Worm (Caenorhabditis elegans): ENCODE data around the gene T16H12.3.
A peak's percentile ranks its signal among the peaks of the same experiment; 100 is the strongest.

The T16H12.3 gene

DNA sequence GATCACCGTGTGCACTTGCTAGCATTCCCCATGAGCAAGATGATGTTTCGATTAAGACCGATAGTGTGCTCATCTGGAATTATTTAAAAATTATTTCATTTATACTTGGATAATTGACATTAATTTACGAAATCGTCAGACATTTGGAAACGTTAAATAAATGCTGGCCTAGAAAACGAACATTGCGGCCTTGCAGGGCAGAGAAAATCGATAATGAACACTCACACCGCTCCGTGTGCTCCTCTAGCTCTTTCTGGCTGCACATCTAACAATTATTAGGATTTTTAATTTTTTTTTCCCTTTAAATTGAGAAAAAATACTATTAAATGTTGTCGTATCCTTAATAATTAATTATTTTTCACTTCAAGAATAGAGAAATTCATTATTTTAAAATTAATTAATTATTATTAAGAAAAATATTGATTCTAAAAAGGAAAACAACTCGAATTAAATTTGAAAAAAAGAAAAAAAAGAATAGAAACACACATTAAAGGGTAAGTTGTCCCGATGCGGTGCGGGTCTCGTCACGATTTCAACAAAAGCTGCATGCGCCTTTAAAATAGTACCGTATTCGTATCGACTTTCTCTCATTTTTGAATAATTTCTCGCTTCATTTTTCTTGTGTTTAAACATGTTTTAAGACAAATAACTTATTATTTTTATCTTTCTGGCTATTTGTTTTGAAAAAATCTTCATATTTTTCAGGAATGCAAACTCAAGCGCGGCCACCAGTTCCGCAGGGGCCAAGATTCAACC lies 37.2 kb upstream of the T16H12.3 start, which contains the start of the genes gtf-2H3 and ham-3:
Gene gtf-2H3, minus strand, starts transcription at position 73 of the 756 bp plus-strand sequence.
Gene ham-3, plus strand, starts transcription at position 706 of the 756 bp plus-strand sequence.
- no peak for TF ChIP-seq nhr-90 (tag; optimal IDR thresholded peaks at IDR 0.05)
- TF ChIP-seq lin-54 (GFP tag; optimal IDR thresholded peaks at IDR 0.05) = peak; percentile 15
- no peak for TF ChIP-seq ceh-27 (GFP tag; optimal IDR thresholded peaks at IDR 0.05)
- no peak for TF ChIP-seq ztf-26 (tag; optimal IDR thresholded peaks at IDR 0.05)
- TF ChIP-seq lsl-1 (GFP tag; optimal IDR thresholded peaks at IDR 0.05) = peak; percentile 85
- TF ChIP-seq aptf-2 (GFP tag; conservative IDR thresholded peaks at IDR 0.05) = no peak
- TF ChIP-seq repo-1 (tag; optimal IDR thresholded peaks at IDR 0.05) = no peak
- TF ChIP-seq hsf-1 (GFP tag; IDR thresholded peaks at IDR 0.05) = no peak
- TF ChIP-seq madf-6 (GFP tag; IDR thresholded peaks at IDR 0.05) = peak; percentile 87
- no peak for TF ChIP-seq cebp-1 (GFP tag; IDR thresholded peaks at IDR 0.05)
- TF ChIP-seq cebp-1 (tag; optimal IDR thresholded peaks at IDR 0.05) = peak; percentile 13
- peak; percentile 38 for TF ChIP-seq snpc-3.4 (tag; optimal IDR thresholded peaks at IDR 0.05)
- peak; percentile 68 for TF ChIP-seq xnd-1 (tag; optimal IDR thresholded peaks at IDR 0.05)
- TF ChIP-seq ceh-91 (GFP tag; IDR thresholded peaks at IDR 0.05) = peak; percentile 50; the same call in 1 of the 2 replicates
- TF ChIP-seq D2030.7 (GFP tag; IDR thresholded peaks at IDR 0.05) = peak; percentile 61
- TF ChIP-seq F33H1.4 (GFP tag; IDR thresholded peaks at IDR 0.05) = peak; percentile 90
- TF ChIP-seq madf-8 (GFP tag; conservative IDR thresholded peaks at IDR 0.05) = peak; percentile 33; the same call in 1 of the 2 replicates

- TF ChIP-seq hsf-1 (GFP tag; IDR thresholded peaks at IDR 0.05) = no peak
Observed at ce11 chrIII:10118818-10119217, 35.7 kb upstream of the T16H12.3 start, which contains the start of gene ZK1128.3. ZK1128.3 (minus strand) TSS chrIII:10118918.

DNA sequence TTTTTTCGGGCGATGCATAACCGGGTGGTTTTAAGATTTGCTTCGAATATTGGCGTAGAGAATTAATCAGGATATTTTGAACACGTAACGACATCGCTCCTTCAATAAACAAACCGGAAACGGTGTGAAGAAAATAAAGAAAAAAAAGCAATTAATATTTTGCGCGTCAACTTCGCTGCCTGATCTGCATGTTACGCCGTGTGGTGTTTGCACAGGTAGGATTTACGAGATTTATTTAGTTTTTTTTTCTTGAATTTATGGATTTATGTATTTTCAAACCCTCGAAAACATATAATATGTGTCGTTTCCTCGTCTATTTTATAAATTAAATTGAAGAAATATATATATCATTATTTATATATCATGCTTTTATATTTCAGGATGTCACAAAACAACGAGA lies 31.6 kb upstream of the T16H12.3 start, which contains the start of the genes ZK1128.1 and mett-10:
Gene ZK1128.1, minus strand, starts transcription at position 99 of the 400 bp plus-strand sequence.
Gene mett-10, plus strand, starts transcription at position 375 of the 400 bp plus-strand sequence.
- no peak for TF ChIP-seq lin-40 (tag; optimal IDR thresholded peaks at IDR 0.05)
- TF ChIP-seq B0336.3 (GFP tag; IDR thresholded peaks at IDR 0.05) = no peak
- TF ChIP-seq ztf-26 (tag; optimal IDR thresholded peaks at IDR 0.05) = no peak
- no peak for TF ChIP-seq lin-26 (GFP tag; IDR thresholded peaks at IDR 0.05)
- TF ChIP-seq snpc-1.1 (tag; optimal IDR thresholded peaks at IDR 0.05; ENCODE audit: insufficient read depth) = no peak
- no peak for TF ChIP-seq Y56A3A.18 (GFP tag; IDR thresholded peaks at IDR 0.05)
- no peak for TF ChIP-seq ztf-18 (tag; optimal IDR thresholded peaks at IDR 0.05)
- TF ChIP-seq pbrm-1 (GFP tag; IDR thresholded peaks at IDR 0.05) = no peak
- no peak for TF ChIP-seq madf-6 (GFP tag; IDR thresholded peaks at IDR 0.05)
- no peak for TF ChIP-seq ceh-27 (GFP tag; optimal IDR thresholded peaks at IDR 0.05)
- TF ChIP-seq dox-1 (GFP tag; IDR thresholded peaks at IDR 0.05) = no peak
- TF ChIP-seq hlh-26 (GFP tag; conservative IDR thresholded peaks at IDR 0.05) = no peak

DNA sequence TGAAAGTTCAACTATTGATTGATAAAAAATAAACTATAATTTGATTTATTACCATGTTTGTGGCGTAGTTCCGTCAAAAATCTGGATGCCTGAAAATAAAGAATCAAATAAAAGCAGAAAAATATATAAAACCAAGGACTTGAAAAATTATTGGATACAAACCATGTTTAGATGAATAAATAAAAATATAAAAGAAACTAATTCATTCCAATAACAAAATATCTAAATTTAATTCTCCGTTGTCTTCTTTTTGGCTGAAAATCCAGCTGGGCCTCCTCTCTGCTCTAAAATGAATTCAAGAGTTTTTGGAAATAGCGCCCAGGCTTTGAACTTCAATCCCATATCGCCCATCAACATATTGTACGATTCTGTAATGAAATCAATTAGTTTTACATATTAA lies 29.9 kb upstream of the T16H12.3 start, which contains the start of gene vps-29:
Gene vps-29, minus strand, starts transcription at position 101 of the 400 bp plus-strand sequence.
- TF ChIP-seq efl-1 (GFP tag; optimal IDR thresholded peaks at IDR 0.05) (no peak), hlh-12 (tag; optimal IDR thresholded peaks at IDR 0.05) (no peak), F52B5.7 (tag; optimal IDR thresholded peaks at IDR 0.05) (no peak), unc-130 (GFP tag; optimal IDR thresholded peaks at IDR 0.05) (no peak), T26A5.8 (tag; optimal IDR thresholded peaks at IDR 0.05) (no peak), ztf-18 (tag; optimal IDR thresholded peaks at IDR 0.05) (no peak), lin-26 (GFP tag; IDR thresholded peaks at IDR 0.05) (no peak), aptf-2 (GFP tag; conservative IDR thresholded peaks at IDR 0.05) (no peak), akir-1 (GFP tag; optimal IDR thresholded peaks at IDR 0.05) (no peak), sea-2 (GFP tag; IDR thresholded peaks at IDR 0.05) (no peak), attf-5 (GFP tag; optimal IDR thresholded peaks at IDR 0.05) (no peak), nhr-179 (tag; optimal IDR thresholded peaks at IDR 0.05) (no peak), die-1 (tag; optimal IDR thresholded peaks at IDR 0.05) (no peak), ccch-3 (GFP tag; optimal IDR thresholded peaks at IDR 0.05) (no peak), F57C9.4 (tag; optimal IDR thresholded peaks at IDR 0.05) (no peak)

All from whole organism, young adult.